Worm (Caenorhabditis elegans) whole organism, late embryonic: Measurements from ENCODE around the gene C27A7.9.

ENCODE experiments used
- ama-1 ChIP-seq: fragments of 150-350 bp; optimal IDR thresholded peaks from 2 replicates; lab custom pipeline; 2014
- ceh-22 ChIP-seq: sonication (generic microtip); optimal IDR thresholded peaks from 2 replicates; lab custom pipeline; 2017; ENCODE audit warnings: missing biosample characterization, missing genetic modification characterization
- ceh-48 ChIP-seq: sonication (generic microtip); optimal IDR thresholded peaks from 2 replicates; lab custom pipeline; 2016; ENCODE audit warnings: missing genetic modification characterization, inconsistent platforms, missing compliant biosample characterization
- dve-1 ChIP-seq: sonication (generic microtip); optimal IDR thresholded peaks from 2 replicates; lab custom pipeline; 2017; ENCODE audit warnings: antibody characterized with exemption, mild to moderate bottlenecking, missing genetic modification characterization, missing compliant biosample characterization
- elt-4 ChIP-seq: sonication (generic microtip); optimal IDR thresholded peaks from 2 replicates; lab custom pipeline; 2016; ENCODE audit warnings: missing genetic modification characterization, missing compliant biosample characterization
- fkh-10 ChIP-seq: fragments of 150-350 bp; optimal IDR thresholded peaks from 2 replicates; lab custom pipeline; 2014; ENCODE audit warnings: missing biosample characterization, missing genetic modification reagents, missing genetic modification characterization
- nfya-1 ChIP-seq: sonication (generic microtip); optimal IDR thresholded peaks from 2 replicates; lab custom pipeline; 2017; ENCODE audit warnings: missing genetic modification characterization, mild to moderate bottlenecking, missing compliant biosample characterization, antibody characterized with exemption, moderate library complexity
- pqm-1 ChIP-seq: sonication (generic microtip); optimal IDR thresholded peaks from 2 replicates; lab custom pipeline; 2016; ENCODE audit warnings: missing genetic modification characterization, missing compliant biosample characterization
- sdc-2 ChIP-seq: sonication (generic microtip); optimal IDR thresholded peaks from 2 replicates; lab custom pipeline; 2016; ENCODE audit warnings: missing genotype, missing genetic modification characterization, missing compliant biosample characterization
- sox-2 ChIP-seq: fragments of 200-800 bp; sonication (Bioruptor generic); IDR thresholded peaks from 2 replicates; pipeline ENCODE4 v1.3.6; 2022; ENCODE audit warnings: missing genetic modification reagents, missing genetic modification characterization, missing compliant biosample characterization
- ztf-16 ChIP-seq: sonication (generic microtip); optimal IDR thresholded peaks from 2 replicates; lab custom pipeline; 2017; ENCODE audit warnings: missing genetic modification characterization, missing compliant biosample characterization

- TF ChIP-seq dve-1 (tag; lab: Kevin White, UChicago): no peak
- TF ChIP-seq elt-4 (tag; lab: Kevin White, UChicago): no peak
- no peak for TF ChIP-seq ztf-16 (tag; lab: Kevin White, UChicago)
- no peak for TF ChIP-seq sox-2
- TF ChIP-seq ama-1 (lab: Kevin White, UChicago): no peak
- TF ChIP-seq pqm-1 (tag; lab: Kevin White, UChicago): no peak
- TF ChIP-seq nfya-1 (tag; lab: Kevin White, UChicago): no peak
- no peak for TF ChIP-seq ceh-22 (tag; lab: Kevin White, UChicago)
- TF ChIP-seq fkh-10 (GFP tag; lab: Kevin White, UChicago): no peak
- no peak for TF ChIP-seq ceh-48 (tag; lab: Kevin White, UChicago)
- no peak for TF ChIP-seq sdc-2 (tag; lab: Kevin White, UChicago)
Measured at ce11 chrV:12196659-12197058, 42.2 kb upstream of the C27A7.9 start.
